Worm (Caenorhabditis elegans) whole organism, early embryonic: Measurements from ENCODE around the gene nas-20.

Source experiments
- F13C5.2 ChIP-seq: sonication (generic microtip); optimal IDR thresholded peaks from 2 replicates; lab custom pipeline; 2017; ENCODE audit warnings: mild to moderate bottlenecking, missing genetic modification characterization, inconsistent platforms, missing compliant biosample characterization
- aly-1 ChIP-seq: sonication (generic microtip); optimal IDR thresholded peaks from 2 replicates; lab custom pipeline; 2016; ENCODE audit warnings: missing genetic modification characterization, missing compliant biosample characterization
- ama-1 ChIP-seq: fragments of 150-350 bp; optimal IDR thresholded peaks from 2 replicates; lab custom pipeline; 2014
- ceh-13 ChIP-seq: fragments of 200-800 bp; sonication (Bioruptor generic); optimal IDR thresholded peaks from 2 replicates; lab custom pipeline; 2018; ENCODE audit warnings: mild to moderate bottlenecking, missing genetic modification characterization, missing compliant biosample characterization
- ceh-36 ChIP-seq: sonication (generic microtip); optimal IDR thresholded peaks from 2 replicates; lab custom pipeline; 2016; ENCODE audit warnings: missing genetic modification characterization, inconsistent platforms, missing compliant biosample characterization
- ets-7 ChIP-seq: sonication (generic microtip); optimal IDR thresholded peaks from 2 replicates; lab custom pipeline; 2016; ENCODE audit warnings: missing genotype, missing genetic modification characterization, missing compliant biosample characterization
- flt-1 ChIP-seq: fragments of 200-800 bp; sonication (Bioruptor generic); IDR thresholded peaks from 2 replicates; pipeline ENCODE4 v1.3.6; 2022; ENCODE audit warnings: missing genetic modification characterization, missing compliant biosample characterization
- hmbx-1 ChIP-seq: sonication (generic microtip); optimal IDR thresholded peaks from 2 replicates; lab custom pipeline; 2016; ENCODE audit warnings: mild to moderate bottlenecking, missing genetic modification characterization, missing compliant biosample characterization
- hmg-4 ChIP-seq: fragments of 200-800 bp; sonication (Bioruptor generic); optimal IDR thresholded peaks from 2 replicates; lab custom pipeline; 2018; ENCODE audit warnings: mild to moderate bottlenecking, missing genetic modification characterization, missing compliant biosample characterization
- pes-1 ChIP-seq: fragments of 200-800 bp; sonication (Bioruptor generic); IDR thresholded peaks from 2 replicates; pipeline ENCODE4 v1.3.6; 2022; ENCODE audit warnings: missing genetic modification reagents, missing genetic modification characterization, missing compliant biosample characterization
- tra-4 ChIP-seq: sonication (generic microtip); optimal IDR thresholded peaks from 2 replicates; lab custom pipeline; 2017; ENCODE audit warnings: missing genetic modification characterization, missing compliant biosample characterization

DNA sequence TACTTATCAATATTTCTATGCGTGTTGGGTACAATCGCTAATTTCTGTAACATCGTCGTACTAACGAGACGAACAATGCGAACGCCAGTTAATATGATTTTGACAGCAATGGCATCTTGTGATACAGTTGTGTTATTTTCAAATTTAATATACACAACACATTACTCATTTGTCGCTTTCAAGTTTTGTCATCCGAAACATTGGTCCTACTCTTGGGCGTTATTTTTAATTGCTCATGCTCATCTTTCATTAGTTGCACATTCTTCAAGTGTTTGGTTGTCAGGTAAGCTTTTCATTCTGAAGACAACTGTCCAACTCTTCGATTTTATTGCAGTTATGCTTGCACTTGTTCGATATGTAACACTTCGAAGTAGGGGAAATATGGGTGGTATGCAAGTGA is 32.9 kb downstream of the nas-20 start:
- TF ChIP-seq tra-4 (tag; lab: Kevin White, UChicago) (no peak), ama-1 (no peak), pes-1 (GFP tag; lab: Robert Waterston, UW) (no peak), F13C5.2 (tag; lab: Kevin White, UChicago) (no peak), aly-1 (tag; lab: Kevin White, UChicago) (no peak), ceh-13 (no peak), flt-1 (no peak), hmbx-1 (tag; lab: Kevin White, UChicago) (no peak), ceh-36 (no peak), hmg-4 (GFP tag; lab: Kevin White, UChicago) (no peak), ets-7 (tag; lab: Kevin White, UChicago) (no peak)
